Worm (Caenorhabditis elegans) whole organism, young adult: Measurements from ENCODE around the gene scc-1.

Experiments used
- B0019.2 ChIP-seq: fragments of 200-800 bp; sonication (Bioruptor generic); conservative IDR thresholded peaks from 2 replicates; pipeline ENCODE4 v1.3.6; 2022; ENCODE audit warnings: missing genetic modification reagents, missing genetic modification characterization, missing compliant biosample characterization
- B0261.1 ChIP-seq: sonication (generic microtip); optimal IDR thresholded peaks from 2 replicates; lab custom pipeline; 2016; ENCODE audit warnings: mild to moderate bottlenecking, missing genetic modification characterization, moderate library complexity, missing compliant biosample characterization
- F10E7.11 ChIP-seq: sonication (generic microtip); optimal IDR thresholded peaks from 2 replicates; lab custom pipeline; 2017; ENCODE audit warnings: mild to moderate bottlenecking, missing genetic modification characterization, moderate library complexity, missing compliant biosample characterization
- F52B5.7 ChIP-seq: sonication (generic microtip); optimal IDR thresholded peaks from 2 replicates; lab custom pipeline; 2016; ENCODE audit warnings: mild to moderate bottlenecking, missing genetic modification characterization, missing compliant biosample characterization
- F57A8.1 ChIP-seq: fragments of 200-800 bp; sonication (Bioruptor generic); optimal IDR thresholded peaks from 2 replicates; lab custom pipeline; 2018; ENCODE audit warnings: mild to moderate bottlenecking, missing genetic modification characterization, moderate library complexity, missing compliant biosample characterization
- Y53F4B.3 ChIP-seq: fragments of 200-800 bp; sonication (Bioruptor generic); IDR thresholded peaks from 2 replicates; pipeline ENCODE4 v1.3.6; 2022; ENCODE audit warnings: missing genetic modification reagents, missing genetic modification characterization, missing compliant biosample characterization
- Y67H2A.10 ChIP-seq: fragments of 200-800 bp; sonication (Bioruptor generic); conservative IDR thresholded peaks from 2 replicates; pipeline ENCODE4 v1.3.6; 2022; ENCODE audit warnings: missing genetic modification reagents, missing genetic modification characterization, missing compliant biosample characterization
- atf-7 ChIP-seq: sonication (generic microtip); optimal IDR thresholded peaks from 2 replicates; lab custom pipeline; 2017; ENCODE audit warnings: mild to moderate bottlenecking, missing genetic modification characterization, missing compliant biosample characterization
- athp-1 ChIP-seq: sonication (generic microtip); optimal IDR thresholded peaks from 2 replicates; lab custom pipeline; 2017; ENCODE audit warnings: mild to moderate bottlenecking, missing genetic modification characterization, missing compliant biosample characterization
- attf-3 ChIP-seq: fragments of 200-800 bp; sonication (Bioruptor generic); conservative IDR thresholded peaks from 2 replicates; pipeline ENCODE4 v1.3.6; 2022; ENCODE audit warnings: missing genetic modification reagents, missing genetic modification characterization, missing compliant biosample characterization
- attf-6 ChIP-seq: fragments of 200-800 bp; sonication (Bioruptor generic); IDR thresholded peaks from 2 replicates; pipeline ENCODE4 v1.3.6; 2022; ENCODE audit warnings: missing genetic modification reagents, missing genetic modification characterization, missing compliant biosample characterization
- bed-2 ChIP-seq: fragments of 200-800 bp; sonication (Bioruptor generic); IDR thresholded peaks from 2 replicates; pipeline ENCODE4 v1.3.6; 2022; ENCODE audit warnings: missing genetic modification reagents, missing genetic modification characterization, missing compliant biosample characterization
- ccch-3 ChIP-seq: fragments of 200-800 bp; sonication (Bioruptor generic); optimal IDR thresholded peaks from 2 replicates; lab custom pipeline; 2018; ENCODE audit warnings: mild to moderate bottlenecking, missing genetic modification characterization, missing compliant biosample characterization
- ceh-100 ChIP-seq: fragments of 200-800 bp; sonication (Bioruptor generic); IDR thresholded peaks from 2 replicates; pipeline ENCODE4 v1.3.6; 2022; ENCODE audit warnings: missing genetic modification reagents, missing genetic modification characterization, missing compliant biosample characterization
- ceh-79 ChIP-seq: sonication (generic microtip); optimal IDR thresholded peaks from 2 replicates; lab custom pipeline; 2017; ENCODE audit warnings: mild to moderate bottlenecking, missing genetic modification characterization, missing compliant biosample characterization
- chd-7 ChIP-seq: sonication (generic microtip); optimal IDR thresholded peaks from 2 replicates; lab custom pipeline; 2016; ENCODE audit warnings: mild to moderate bottlenecking, missing genetic modification characterization, moderate library complexity, missing compliant biosample characterization
- dpff-1 ChIP-seq: sonication (generic microtip); optimal IDR thresholded peaks from 2 replicates; lab custom pipeline; 2017; ENCODE audit warnings: mild to moderate bottlenecking, missing genetic modification characterization, missing compliant biosample characterization
- egl-18 ChIP-seq: fragments of 200-800 bp; sonication (Bioruptor generic); IDR thresholded peaks from 2 replicates; pipeline ENCODE4 v1.3.6; 2022; ENCODE audit warnings: missing genetic modification reagents, missing genetic modification characterization, missing compliant biosample characterization
- egl-44 ChIP-seq: fragments of 200-800 bp; sonication (Bioruptor generic); IDR thresholded peaks from 2 replicates; pipeline ENCODE4 v1.3.6; 2022; ENCODE audit warnings: missing genetic modification reagents, missing genetic modification characterization, missing compliant biosample characterization
- ekl-4 ChIP-seq: fragments of 200-800 bp; sonication (Bioruptor generic); IDR thresholded peaks from 2 replicates; pipeline ENCODE4 v1.3.6; 2022; ENCODE audit warnings: missing genetic modification reagents, missing genetic modification characterization, missing compliant biosample characterization
- gei-17 ChIP-seq: fragments of 200-800 bp; sonication (Bioruptor generic); optimal IDR thresholded peaks from 2 replicates; lab custom pipeline; 2018; ENCODE audit warnings: mild to moderate bottlenecking, missing genetic modification characterization, missing compliant biosample characterization
- hlh-26 ChIP-seq: fragments of 200-800 bp; sonication (Bioruptor generic); conservative IDR thresholded peaks from 2 replicates; pipeline ENCODE4 v1.3.6; 2022; ENCODE audit warnings: missing genetic modification reagents, missing genetic modification characterization, missing compliant biosample characterization
- hmg-1.2 ChIP-seq: fragments of 200-800 bp; sonication (Bioruptor generic); IDR thresholded peaks from 2 replicates; pipeline ENCODE4 v1.3.6; 2022; ENCODE audit warnings: missing genetic modification reagents, missing genetic modification characterization, missing compliant biosample characterization
- lag-1 ChIP-seq: fragments of 200-800 bp; sonication (Bioruptor generic); IDR thresholded peaks from 2 replicates; pipeline ENCODE4 v1.3.6; 2022; ENCODE audit warnings: missing genetic modification reagents, missing genetic modification characterization, missing compliant biosample characterization
- let-526 ChIP-seq: fragments of 200-800 bp; sonication (Bioruptor generic); IDR thresholded peaks from 2 replicates; pipeline ENCODE4 v1.3.6; 2022; ENCODE audit warnings: missing genetic modification reagents, missing genetic modification characterization, missing compliant biosample characterization
- lin-35 ChIP-seq, 3 experiments: fragments of 150-350 bp in 2 of 3; sonication (generic microtip) in 1 of 3; optimal IDR thresholded peaks; 2 replicates each; lab custom pipeline; 2014 to 2018; ENCODE audit warnings: missing biosample characterization in 3 of 3, missing genetic modification characterization in 3 of 3, missing genetic modification reagents in 3 of 3
- lir-1 ChIP-seq: fragments of 200-800 bp; sonication (Bioruptor generic); conservative IDR thresholded peaks from 2 replicates; pipeline ENCODE4 v1.3.6; 2022; ENCODE audit warnings: missing genetic modification reagents, missing genetic modification characterization, missing compliant biosample characterization
- madf-6 ChIP-seq: fragments of 200-800 bp; sonication (Bioruptor generic); IDR thresholded peaks from 2 replicates; pipeline ENCODE4 v1.3.6; 2022; ENCODE audit warnings: missing genetic modification reagents, missing genetic modification characterization, missing compliant biosample characterization
- madf-8 ChIP-seq: fragments of 200-800 bp; sonication (Bioruptor generic); conservative IDR thresholded peaks from 2 replicates; pipeline ENCODE4 v1.3.6; 2022; ENCODE audit warnings: missing genetic modification reagents, missing genetic modification characterization, missing compliant biosample characterization
- mcd-1 ChIP-seq: fragments of 200-800 bp; sonication (Bioruptor generic); IDR thresholded peaks from 2 replicates; pipeline ENCODE4 v1.3.6; 2022; ENCODE audit warnings: missing genetic modification reagents, missing genetic modification characterization, missing compliant biosample characterization
- mel-28 ChIP-seq: sonication (generic microtip); optimal IDR thresholded peaks from 2 replicates; lab custom pipeline; 2016; ENCODE audit warnings: borderline replicate concordance, mild to moderate bottlenecking, missing genetic modification characterization, missing compliant biosample characterization
- mes-4 ChIP-seq: sonication (generic microtip); optimal IDR thresholded peaks from 2 replicates; lab custom pipeline; 2016; ENCODE audit warnings: missing genotype, missing genetic modification characterization, missing compliant biosample characterization
- nfya-2 ChIP-seq: fragments of 200-800 bp; sonication (Bioruptor generic); IDR thresholded peaks from 2 replicates; pipeline ENCODE4 v1.3.6; 2022; ENCODE audit warnings: missing genetic modification reagents, missing genetic modification characterization, missing compliant biosample characterization
- nhr-80 ChIP-seq: sonication (generic microtip); optimal IDR thresholded peaks from 2 replicates; lab custom pipeline; 2016; ENCODE audit warnings: missing genetic modification characterization, missing compliant biosample characterization
- pbrm-1 ChIP-seq: fragments of 200-800 bp; sonication (Bioruptor generic); IDR thresholded peaks from 2 replicates; pipeline ENCODE4 v1.3.6; 2022; ENCODE audit warnings: missing genetic modification reagents, missing genetic modification characterization, missing compliant biosample characterization
- rpc-1 ChIP-seq, 2 experiments: fragments of 150-350 bp in 1 of 2; sonication (generic microtip) in 1 of 2; optimal IDR thresholded peaks; 2 replicates each; lab custom pipeline; 2014 to 2018; ENCODE audit warnings: missing biosample characterization in 1 of 2, missing genetic modification characterization in 1 of 2, missing genetic modification reagents in 1 of 2, missing genotype in 1 of 2
- snpc-3.4 ChIP-seq: sonication (generic microtip); optimal IDR thresholded peaks from 2 replicates; lab custom pipeline; 2017; ENCODE audit warnings: missing genetic modification characterization, mild to moderate bottlenecking, missing compliant biosample characterization, antibody characterized with exemption, moderate library complexity, missing genotype, missing genetic modification reagents
- sptf-2 ChIP-seq: fragments of 200-800 bp; sonication (Bioruptor generic); optimal IDR thresholded peaks from 2 replicates; lab custom pipeline; 2018; ENCODE audit warnings: mild to moderate bottlenecking, missing genetic modification characterization, missing compliant biosample characterization
- tbp1 ChIP-seq: fragments of 200-800 bp; sonication (Bioruptor generic); optimal IDR thresholded peaks from 2 replicates; lab custom pipeline; 2018; ENCODE audit warnings: mild to moderate bottlenecking, missing genetic modification characterization, missing compliant biosample characterization
- unc-62 ChIP-seq: fragments of 150-350 bp; optimal IDR thresholded peaks from 2 replicates; lab custom pipeline; 2014; ENCODE audit warnings: missing biosample characterization, missing genetic modification reagents, missing genetic modification characterization
- zfh-2 ChIP-seq: fragments of 200-800 bp; sonication (Bioruptor generic); conservative IDR thresholded peaks from 2 replicates; pipeline ENCODE4 v1.3.6; 2022; ENCODE audit warnings: missing genetic modification reagents, missing genetic modification characterization, missing compliant biosample characterization
- ztf-18 ChIP-seq: sonication (generic microtip); optimal IDR thresholded peaks from 2 replicates; lab custom pipeline; 2016; ENCODE audit warnings: missing genotype, mild to moderate bottlenecking, missing genetic modification characterization, missing compliant biosample characterization
- ztf-26 ChIP-seq: sonication (generic microtip); optimal IDR thresholded peaks from 2 replicates; lab custom pipeline; 2017; ENCODE audit warnings: missing genetic modification characterization, missing compliant biosample characterization
- ztf-6 ChIP-seq: fragments of 200-800 bp; sonication (Bioruptor generic); IDR thresholded peaks from 2 replicates; pipeline ENCODE4 v1.3.6; 2022; ENCODE audit warnings: missing genetic modification reagents, missing genetic modification characterization, missing compliant biosample characterization

The scc-1 gene

DNA sequence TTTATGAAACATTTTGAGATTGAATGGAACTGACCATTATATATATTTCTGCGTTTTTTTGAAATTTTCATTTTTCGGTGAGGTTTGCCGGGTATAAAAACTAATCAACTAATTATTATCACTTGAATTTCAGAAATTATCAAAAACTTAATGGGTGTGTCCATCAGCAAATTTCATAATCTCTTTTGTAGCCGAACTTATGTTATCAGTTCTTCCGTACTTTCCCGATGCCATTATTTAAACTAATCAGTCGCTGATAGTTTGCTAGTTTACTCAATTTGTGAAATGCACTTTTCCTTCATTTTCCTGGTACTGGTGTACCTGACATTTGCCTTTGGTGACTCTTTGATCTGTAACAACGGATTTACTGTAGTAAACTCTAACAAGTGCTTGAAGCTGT, 24.3 kb upstream of the scc-1 start:
- TF ChIP-seq B0019.2 (GFP tag; lab: Robert Waterston, UW): no peak
- TF ChIP-seq madf-6 (GFP tag; lab: Robert Waterston, UW): no peak
- peak; percentile 74 for TF ChIP-seq nhr-80 (tag; lab: Kevin White, UChicago)

DNA sequence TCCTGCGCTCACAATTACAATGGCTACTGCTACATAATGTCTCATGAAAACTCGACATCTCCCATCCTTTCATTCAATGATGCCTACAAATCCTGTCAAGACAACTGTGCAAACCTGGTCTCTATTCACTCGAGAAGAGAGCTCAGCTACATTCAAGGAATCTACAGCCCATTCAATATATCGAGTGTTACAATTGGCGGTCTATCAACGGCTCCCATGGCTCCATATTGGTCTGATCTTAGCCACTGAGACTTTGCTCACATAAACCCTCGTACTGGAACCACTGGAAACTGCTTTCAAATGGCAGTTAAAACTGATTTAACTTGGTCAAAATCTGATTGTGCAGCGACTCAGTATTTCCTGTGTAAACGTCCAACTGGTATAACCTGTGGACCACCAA, 23.0 kb upstream of the scc-1 start, which contains the start of gene T05A7.3:
Gene T05A7.3 (plus strand): TSS at position 301 of the 400 bp plus-strand sequence.
- no peak for TF ChIP-seq ztf-6
- TF ChIP-seq pbrm-1 (GFP tag; lab: Robert Waterston, UW): no peak
- no peak for TF ChIP-seq lag-1 (GFP tag; lab: Robert Waterston, UW)
- no peak for TF ChIP-seq hlh-26 (GFP tag; lab: Robert Waterston, UW)
- TF ChIP-seq attf-6 (GFP tag; lab: Robert Waterston, UW): no peak
- no peak for TF ChIP-seq unc-62 (GFP tag; lab: Kevin White, UChicago)
- TF ChIP-seq egl-44: no peak
- TF ChIP-seq lir-1 (GFP tag; lab: Robert Waterston, UW): no peak
- TF ChIP-seq mes-4: no peak
- no peak for TF ChIP-seq chd-7 (tag; lab: Kevin White, UChicago)
- TF ChIP-seq F57A8.1 (GFP tag; lab: Kevin White, UChicago): no peak
- TF ChIP-seq ztf-18: no peak
- no peak for TF ChIP-seq Y67H2A.10 (GFP tag; lab: Robert Waterston, UW)
- TF ChIP-seq ccch-3 (GFP tag; lab: Kevin White, UChicago): no peak
- TF ChIP-seq attf-3 (GFP tag; lab: Robert Waterston, UW): no peak
- TF ChIP-seq ztf-26 (tag; lab: Kevin White, UChicago): no peak
- TF ChIP-seq lin-35 (GFP tag; optimal IDR thresholded peaks at IDR 0.05; lab: Kevin White, UChicago): no peak
- TF ChIP-seq snpc-3.4: no peak

DNA sequence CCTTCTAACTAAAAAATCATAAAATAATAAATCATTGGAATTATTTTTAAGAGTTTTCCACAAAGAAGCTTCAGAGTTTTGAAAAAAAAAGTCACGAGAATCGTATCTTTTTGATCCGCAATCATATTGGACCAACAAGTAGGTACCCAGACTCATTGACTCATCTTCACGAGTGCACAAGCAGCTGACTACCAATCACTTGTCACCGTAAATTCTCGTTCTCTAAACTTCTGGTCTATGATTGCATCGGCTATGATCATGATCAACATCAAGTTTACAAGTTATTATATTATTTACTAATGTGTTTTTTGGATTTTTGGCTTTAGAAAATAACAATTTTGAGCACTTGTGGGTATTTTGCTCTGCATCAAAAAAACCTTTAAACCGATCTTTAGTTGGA, 22.3 kb upstream of the scc-1 start:
- TF ChIP-seq ekl-4 (no peak), mel-28 (tag; lab: Kevin White, UChicago) (no peak), gei-17 (GFP tag; lab: Kevin White, UChicago) (no peak), mes-4 (no peak), F10E7.11 (tag; lab: Kevin White, UChicago) (no peak), bed-2 (no peak), rpc-1 (optimal IDR thresholded peaks at IDR 0.05; lab: Kevin White, UChicago) (no peak), rpc-1 (tag; optimal IDR thresholded peaks at IDR 0.05; lab: Kevin White, UChicago) (no peak), ceh-100 (no peak), sptf-2 (GFP tag; lab: Kevin White, UChicago) (no peak), tbp1 (GFP tag; lab: Kevin White, UChicago) (no peak), ccch-3 (GFP tag; lab: Kevin White, UChicago) (no peak), nfya-2 (GFP tag; lab: Robert Waterston, UW) (no peak), ceh-79 (no peak), F52B5.7 (tag; lab: Kevin White, UChicago) (no peak)

DNA sequence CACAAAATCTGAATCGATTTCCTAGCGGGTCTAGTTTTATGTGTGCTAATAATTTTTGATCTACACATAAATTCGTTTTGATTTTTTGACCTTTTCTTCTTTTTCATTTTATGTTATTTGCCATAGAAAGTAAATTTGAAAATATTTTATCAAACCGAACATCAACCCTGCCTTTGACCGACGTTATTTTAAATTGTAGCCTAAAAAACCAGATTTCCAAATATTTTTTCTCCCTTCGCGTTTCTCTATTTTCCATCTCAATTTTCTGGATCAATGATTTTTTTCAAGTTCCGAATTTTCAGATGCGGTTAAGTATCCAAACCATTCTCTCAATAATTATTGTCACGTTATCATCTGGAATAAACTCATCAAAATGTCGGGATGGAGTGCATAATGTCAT, 20.6 kb upstream of the scc-1 start, which contains the start of gene T05A7.1:
Gene T05A7.1 (plus strand): TSS at position 301 of the 400 bp plus-strand sequence.
- TF ChIP-seq ztf-18 (no peak), ztf-6 (no peak), B0019.2 (GFP tag; lab: Robert Waterston, UW) (no peak), zfh-2 (no peak), atf-7 (no peak), F57A8.1 (GFP tag; lab: Kevin White, UChicago) (no peak), athp-1 (no peak), madf-8 (no peak), Y53F4B.3 (no peak), nfya-2 (GFP tag; lab: Robert Waterston, UW) (no peak), egl-18 (no peak), B0261.1 (no peak), hmg-1.2 (no peak), mcd-1 (GFP tag; lab: Robert Waterston, UW) (no peak), let-526 (no peak), dpff-1 (no peak)
